Fruit fly (Drosophila melanogaster) whole organism, wandering third instar larva: ENCODE measurements around the gene Vha16-2.

Source experiments
- Abd-B ChIP-seq: fragments of >200 bp; optimal IDR thresholded peaks from 2 replicates; lab custom pipeline; 2017; ENCODE audit warnings: missing biosample characterization, missing genetic modification characterization
- Rel ChIP-seq, 2 experiments: fragments of 200-800 bp; sonication (Bioruptor generic) in 1 of 2; optimal IDR thresholded peaks; 2 replicates in 1 of 2; 3 replicates in 1 of 2; lab custom pipeline; 2016 to 2019; ENCODE audit warnings: mild to moderate bottlenecking in 2 of 2, missing biosample characterization in 2 of 2, missing genetic modification characterization in 2 of 2, moderate library complexity in 1 of 2
- brk ChIP-seq: fragments of 200-800 bp; sonication (Bioruptor generic); optimal IDR thresholded peaks from 2 replicates; lab custom pipeline; 2016; ENCODE audit warnings: missing biosample characterization, mild to moderate bottlenecking, missing genetic modification characterization
- lola ChIP-seq: fragments of >200 bp; optimal IDR thresholded peaks from 2 replicates; lab custom pipeline; 2017; ENCODE audit warnings: missing biosample characterization, missing genetic modification characterization

- no peak for TF ChIP-seq brk (GFP tag; lab: Kevin White, UChicago)
- no peak for TF ChIP-seq lola (GFP tag; lab: Kevin White, UChicago)
- TF ChIP-seq Abd-B = no peak
- TF ChIP-seq Rel (GFP tag; optimal IDR thresholded peaks at IDR 0.05; lab: Kevin White, UChicago) = no peak
- no peak for TF ChIP-seq Rel (tag; optimal IDR thresholded peaks at IDR 0.05; lab: Kevin White, UChicago)
Measured at dm6 chr3L:11515349-11516079, 40.8 kb downstream of the Vha16-2 start.
